Worm (Caenorhabditis elegans) whole organism, young adult: ENCODE data around the gene C34C12.1.

ENCODE experiments used
- B0035.1 ChIP-seq: sonication (generic microtip); optimal IDR thresholded peaks from 2 replicates; lab custom pipeline; 2016; ENCODE audit warnings: missing genetic modification characterization, mild to moderate bottlenecking, missing compliant biosample characterization, missing genotype, missing genetic modification reagents
- B0261.1 ChIP-seq: sonication (generic microtip); optimal IDR thresholded peaks from 2 replicates; lab custom pipeline; 2016; ENCODE audit warnings: mild to moderate bottlenecking, missing genetic modification characterization, moderate library complexity, missing compliant biosample characterization
- C17E4.6 ChIP-seq: fragments of 200-800 bp; sonication (Bioruptor generic); IDR thresholded peaks from 2 replicates; pipeline ENCODE4 v1.3.6; 2022; ENCODE audit warnings: missing genetic modification reagents, missing genetic modification characterization, missing compliant biosample characterization
- F57A8.1 ChIP-seq: fragments of 200-800 bp; sonication (Bioruptor generic); optimal IDR thresholded peaks from 2 replicates; lab custom pipeline; 2018; ENCODE audit warnings: mild to moderate bottlenecking, missing genetic modification characterization, moderate library complexity, missing compliant biosample characterization
- K11D2.4 ChIP-seq: fragments of 200-800 bp; sonication (Bioruptor generic); IDR thresholded peaks from 2 replicates; pipeline ENCODE4 v1.3.6; 2022; ENCODE audit warnings: missing genetic modification reagents, missing genetic modification characterization, missing compliant biosample characterization
- K12H6.12 ChIP-seq: fragments of 200-800 bp; sonication (Bioruptor generic); optimal IDR thresholded peaks from 2 replicates; lab custom pipeline; 2018; ENCODE audit warnings: mild to moderate bottlenecking, missing genetic modification characterization, missing compliant biosample characterization
- Y56A3A.18 ChIP-seq: fragments of 200-800 bp; sonication (Bioruptor generic); IDR thresholded peaks from 2 replicates; pipeline ENCODE4 v1.3.6; 2022; ENCODE audit warnings: missing genetic modification reagents, missing genetic modification characterization, missing compliant biosample characterization
- Y67H2A.10 ChIP-seq: fragments of 200-800 bp; sonication (Bioruptor generic); conservative IDR thresholded peaks from 2 replicates; pipeline ENCODE4 v1.3.6; 2022; ENCODE audit warnings: missing genetic modification reagents, missing genetic modification characterization, missing compliant biosample characterization
- akir-1 ChIP-seq: fragments of 200-800 bp; sonication (Bioruptor generic); optimal IDR thresholded peaks from 2 replicates; lab custom pipeline; 2018; ENCODE audit warnings: mild to moderate bottlenecking, missing genetic modification characterization, moderate library complexity, missing compliant biosample characterization
- ama-1 ChIP-seq, 3 experiments: fragments of 150-350 bp in 1 of 3; sonication (generic microtip) in 2 of 3; optimal IDR thresholded peaks; 2 replicates each; lab custom pipeline; 2014 to 2018; ENCODE audit warnings: missing biosample characterization in 2 of 3, missing genetic modification characterization in 2 of 3, missing genetic modification reagents in 2 of 3
- atf-7 ChIP-seq: sonication (generic microtip); optimal IDR thresholded peaks from 2 replicates; lab custom pipeline; 2017; ENCODE audit warnings: mild to moderate bottlenecking, missing genetic modification characterization, missing compliant biosample characterization
- athp-1 ChIP-seq: sonication (generic microtip); optimal IDR thresholded peaks from 2 replicates; lab custom pipeline; 2017; ENCODE audit warnings: mild to moderate bottlenecking, missing genetic modification characterization, missing compliant biosample characterization
- ceh-100 ChIP-seq: fragments of 200-800 bp; sonication (Bioruptor generic); IDR thresholded peaks from 2 replicates; pipeline ENCODE4 v1.3.6; 2022; ENCODE audit warnings: missing genetic modification reagents, missing genetic modification characterization, missing compliant biosample characterization
- die-1 ChIP-seq: sonication (generic microtip); optimal IDR thresholded peaks from 2 replicates; lab custom pipeline; 2016; ENCODE audit warnings: missing genotype, mild to moderate bottlenecking, missing genetic modification characterization, missing compliant biosample characterization
- dpff-1 ChIP-seq: sonication (generic microtip); optimal IDR thresholded peaks from 2 replicates; lab custom pipeline; 2017; ENCODE audit warnings: mild to moderate bottlenecking, missing genetic modification characterization, missing compliant biosample characterization
- dpl-1 ChIP-seq: fragments of 150-350 bp; optimal IDR thresholded peaks from 2 replicates; lab custom pipeline; 2014; ENCODE audit warnings: missing biosample characterization, missing genetic modification reagents, missing genetic modification characterization
- efl-1 ChIP-seq: fragments of 150-350 bp; optimal IDR thresholded peaks from 2 replicates; lab custom pipeline; 2014; ENCODE audit warnings: missing biosample characterization, missing genetic modification reagents, missing genetic modification characterization
- egrh-3 ChIP-seq: fragments of 200-800 bp; sonication (Bioruptor generic); IDR thresholded peaks from 2 replicates; pipeline ENCODE4 v1.3.6; 2022; ENCODE audit warnings: missing genetic modification reagents, missing genetic modification characterization, missing compliant biosample characterization
- ekl-4 ChIP-seq: fragments of 200-800 bp; sonication (Bioruptor generic); IDR thresholded peaks from 2 replicates; pipeline ENCODE4 v1.3.6; 2022; ENCODE audit warnings: missing genetic modification reagents, missing genetic modification characterization, missing compliant biosample characterization
- ets-4 ChIP-seq: fragments of 200-800 bp; sonication (Bioruptor generic); optimal IDR thresholded peaks from 2 replicates; lab custom pipeline; 2018; ENCODE audit warnings: mild to moderate bottlenecking, missing genetic modification characterization, missing compliant biosample characterization
- hmg-1.2 ChIP-seq: fragments of 200-800 bp; sonication (Bioruptor generic); IDR thresholded peaks from 2 replicates; pipeline ENCODE4 v1.3.6; 2022; ENCODE audit warnings: missing genetic modification reagents, missing genetic modification characterization, missing compliant biosample characterization
- lin-40 ChIP-seq: sonication (generic microtip); optimal IDR thresholded peaks from 2 replicates; lab custom pipeline; 2016; ENCODE audit warnings: missing genetic modification characterization, mild to moderate bottlenecking, missing compliant biosample characterization, missing genotype, missing genetic modification reagents
- lsl-1 ChIP-seq: fragments of 200-800 bp; sonication (Bioruptor generic); optimal IDR thresholded peaks from 2 replicates; lab custom pipeline; 2018; ENCODE audit warnings: mild to moderate bottlenecking, missing genetic modification characterization, moderate library complexity, missing compliant biosample characterization
- mcd-1 ChIP-seq: fragments of 200-800 bp; sonication (Bioruptor generic); IDR thresholded peaks from 2 replicates; pipeline ENCODE4 v1.3.6; 2022; ENCODE audit warnings: missing genetic modification reagents, missing genetic modification characterization, missing compliant biosample characterization
- nfya-1 ChIP-seq: sonication (generic microtip); optimal IDR thresholded peaks from 2 replicates; lab custom pipeline; 2017; ENCODE audit warnings: antibody characterized with exemption, missing compliant biosample characterization, missing genetic modification characterization, borderline replicate concordance; ENCODE audit not compliant: insufficient read depth
- nhr-179 ChIP-seq: sonication (generic microtip); optimal IDR thresholded peaks from 2 replicates; lab custom pipeline; 2016; ENCODE audit warnings: mild to moderate bottlenecking, missing genetic modification characterization, missing compliant biosample characterization
- pbrm-1 ChIP-seq: fragments of 200-800 bp; sonication (Bioruptor generic); IDR thresholded peaks from 2 replicates; pipeline ENCODE4 v1.3.6; 2022; ENCODE audit warnings: missing genetic modification reagents, missing genetic modification characterization, missing compliant biosample characterization
- rcor-1 ChIP-seq: fragments of 200-800 bp; sonication (Bioruptor generic); IDR thresholded peaks from 2 replicates; pipeline ENCODE4 v1.3.6; 2022; ENCODE audit warnings: missing genetic modification reagents, missing genetic modification characterization, missing compliant biosample characterization
- snpc-3.4 ChIP-seq: sonication (generic microtip); optimal IDR thresholded peaks from 2 replicates; lab custom pipeline; 2017; ENCODE audit warnings: missing genetic modification characterization, mild to moderate bottlenecking, missing compliant biosample characterization, antibody characterized with exemption, moderate library complexity, missing genotype, missing genetic modification reagents
- snpc-4 ChIP-seq, 5 experiments: fragments of 150-350 bp in 1 of 5; sonication (generic microtip) in 4 of 5; optimal IDR thresholded peaks; 2 replicates each; lab custom pipeline; 2014 to 2018; ENCODE audit warnings: missing genetic modification characterization in 5 of 5, missing biosample characterization in 3 of 5, antibody characterized with exemption in 2 of 5, mild to moderate bottlenecking in 2 of 5, missing compliant biosample characterization in 2 of 5, missing genotype in 2 of 5, moderate library complexity in 2 of 5, missing genetic modification reagents in 1 of 5
- somi-1 ChIP-seq: fragments of 200-800 bp; sonication (Bioruptor generic); optimal IDR thresholded peaks from 2 replicates; lab custom pipeline; 2018; ENCODE audit warnings: mild to moderate bottlenecking, missing genetic modification characterization, missing compliant biosample characterization
- tbp1 ChIP-seq: fragments of 200-800 bp; sonication (Bioruptor generic); optimal IDR thresholded peaks from 2 replicates; lab custom pipeline; 2018; ENCODE audit warnings: mild to moderate bottlenecking, missing genetic modification characterization, missing compliant biosample characterization
- zfh-2 ChIP-seq: fragments of 200-800 bp; sonication (Bioruptor generic); conservative IDR thresholded peaks from 2 replicates; pipeline ENCODE4 v1.3.6; 2022; ENCODE audit warnings: missing genetic modification reagents, missing genetic modification characterization, missing compliant biosample characterization
- ztf-26 ChIP-seq: sonication (generic microtip); optimal IDR thresholded peaks from 2 replicates; lab custom pipeline; 2017; ENCODE audit warnings: missing genetic modification characterization, missing compliant biosample characterization

The C34C12.1 gene

DNA sequence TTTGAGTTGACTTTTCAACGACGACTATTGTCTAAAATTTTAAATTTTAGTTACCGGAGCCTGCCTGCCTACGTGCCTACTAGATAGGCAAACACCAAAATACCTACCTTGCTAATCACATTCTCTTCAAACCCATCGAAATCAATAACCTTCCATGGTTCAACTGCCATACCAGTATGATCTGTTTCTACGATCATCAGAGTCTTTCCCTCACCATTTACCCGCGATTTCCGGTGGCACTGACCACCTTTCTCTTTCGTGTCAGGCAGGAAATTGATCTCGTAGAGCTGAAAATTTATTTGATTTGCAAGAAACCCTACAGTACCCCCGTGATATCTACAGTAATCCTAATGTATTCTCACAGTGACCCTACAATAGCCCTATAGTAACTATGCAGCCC is 30.9 kb downstream of the C34C12.1 start:
- TF ChIP-seq B0261.1 (tag; lab: Kevin White, UChicago) (no peak), tbp1 (GFP tag; lab: Kevin White, UChicago) (no peak), Y56A3A.18 (no peak), K12H6.12 (no peak), egrh-3 (GFP tag; lab: Robert Waterston, UW) (no peak), athp-1 (tag; lab: Kevin White, UChicago) (no peak), ztf-26 (tag; lab: Kevin White, UChicago) (no peak), snpc-4 (GFP tag; optimal IDR thresholded peaks at IDR 0.05; lab: Kevin White, UChicago) (no peak), snpc-4 (tag; optimal IDR thresholded peaks at IDR 0.05; lab: Kevin White, UChicago) (no peak), K11D2.4 (no peak), mcd-1 (GFP tag; lab: Robert Waterston, UW) (no peak), ceh-100 (GFP tag; lab: Robert Waterston, UW) (no peak), die-1 (tag; lab: Kevin White, UChicago) (no peak), efl-1 (GFP tag; lab: Kevin White, UChicago) (no peak), lin-40 (no peak), nfya-1 (tag; lab: Kevin White, UChicago) (no peak), dpl-1 (GFP tag; lab: Kevin White, UChicago) (no peak), zfh-2 (GFP tag; lab: Robert Waterston, UW) (no peak)

DNA sequence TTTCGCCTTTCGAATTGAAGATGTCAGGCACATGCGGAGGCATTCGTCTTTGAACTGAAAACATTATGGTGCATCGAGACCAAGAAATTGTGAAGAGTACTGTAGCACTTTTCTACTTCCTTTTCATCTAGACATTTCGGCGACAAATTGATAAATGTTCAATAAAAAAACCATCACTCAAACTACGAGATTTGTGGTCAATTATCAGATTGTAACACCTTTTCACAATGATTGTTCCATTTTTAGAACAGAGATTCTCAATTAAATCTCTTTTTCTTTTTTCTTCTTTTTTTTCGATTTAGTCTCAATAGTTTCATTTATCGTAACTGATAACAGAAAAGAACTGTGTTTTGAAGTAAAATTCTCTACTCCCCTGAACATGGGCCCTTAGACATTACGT is 31.9 kb downstream of the C34C12.1 start:
- no peak for TF ChIP-seq B0035.1 (tag; lab: Kevin White, UChicago)
- no peak for TF ChIP-seq atf-7 (tag; lab: Kevin White, UChicago)
- TF ChIP-seq ama-1 (optimal IDR thresholded peaks at IDR 0.05; lab: Kevin White, UChicago) = no peak
- no peak for TF ChIP-seq ama-1 (GFP tag; optimal IDR thresholded peaks at IDR 0.05; lab: Kevin White, UChicago)
- TF ChIP-seq rcor-1 (GFP tag; lab: Robert Waterston, UW) = no peak
- no peak for TF ChIP-seq ets-4 (GFP tag; lab: Kevin White, UChicago)
- no peak for TF ChIP-seq somi-1 (GFP tag; lab: Kevin White, UChicago)
- no peak for TF ChIP-seq nhr-179
- TF ChIP-seq akir-1 (GFP tag; lab: Kevin White, UChicago) = no peak
- TF ChIP-seq F57A8.1 (GFP tag; lab: Kevin White, UChicago) = no peak
- TF ChIP-seq Y67H2A.10 (GFP tag; lab: Robert Waterston, UW) = no peak
- no peak for TF ChIP-seq C17E4.6 (GFP tag; lab: Robert Waterston, UW)

ce11 chrIII:3487133-3487532 is 33.0 kb downstream of the C34C12.1 start:
- TF ChIP-seq ekl-4 (no peak), dpff-1 (tag; lab: Kevin White, UChicago) (no peak), snpc-3.4 (tag; lab: Kevin White, UChicago) (no peak), pbrm-1 (GFP tag; lab: Robert Waterston, UW) (no peak)

DNA sequence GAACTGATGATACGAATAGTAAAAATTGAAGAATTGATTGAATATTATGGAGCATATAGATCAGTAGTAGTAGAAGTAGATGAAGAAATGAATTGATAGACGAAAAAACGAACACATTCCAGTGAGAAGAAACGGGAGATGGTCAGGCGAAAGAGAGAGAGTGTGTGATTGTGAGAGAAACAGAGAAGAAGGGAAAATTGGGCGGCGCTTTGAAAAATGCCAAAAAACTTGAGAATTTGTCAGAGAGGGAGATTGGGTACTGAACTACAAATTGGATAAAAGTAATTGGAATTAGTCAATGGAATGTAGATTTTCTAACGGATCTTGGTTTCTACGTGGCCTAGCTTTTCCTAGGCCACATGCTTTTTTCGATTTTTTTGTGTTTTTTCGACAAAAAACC is 34.1 kb downstream of the C34C12.1 start, which contains the start of gene C34C12.7:
Gene C34C12.7, minus strand, starts transcription at position 118 of the 400 bp plus-strand sequence.
- TF ChIP-seq lsl-1 (GFP tag; lab: Kevin White, UChicago) = no peak
- peak; percentile 65 for TF ChIP-seq hmg-1.2 (GFP tag; lab: Robert Waterston, UW)
- TF ChIP-seq, all 124 proteins: peak for 1
